Fruit fly (Drosophila melanogaster) whole organism, adult: Measurements from ENCODE around the gene Kdm5.

Experiments
- CG11617 ChIP-seq: fragments of 200-800 bp; sonication (Bioruptor generic); optimal IDR thresholded peaks from 2 replicates; lab custom pipeline; 2017; ENCODE audit warnings: mild to moderate bottlenecking, missing biosample characterization, missing genetic modification reagents, missing genetic modification characterization
- CG12768 ChIP-seq: fragments of 200-800 bp; sonication (Bioruptor generic); optimal IDR thresholded peaks from 2 replicates; lab custom pipeline; 2017; ENCODE audit warnings: missing biosample characterization, missing genetic modification characterization, mild to moderate bottlenecking, moderate library complexity, missing genetic modification reagents
- CG14711 ChIP-seq: fragments of 200-800 bp; sonication (Bioruptor generic); optimal IDR thresholded peaks from 2 replicates; lab custom pipeline; 2018; ENCODE audit warnings: missing biosample characterization, mild to moderate bottlenecking, missing genetic modification characterization, moderate library complexity
- CG1620 ChIP-seq: fragments of 200-800 bp; sonication (Bioruptor generic); optimal IDR thresholded peaks from 2 replicates; lab custom pipeline; 2016; ENCODE audit warnings: missing biosample characterization, missing genetic modification characterization
- CG33017 ChIP-seq: fragments of 200-800 bp; sonication (Bioruptor generic); optimal IDR thresholded peaks from 2 replicates; lab custom pipeline; 2018; ENCODE audit warnings: missing biosample characterization, mild to moderate bottlenecking, missing genetic modification characterization, moderate library complexity
- CG5204 ChIP-seq: fragments of 200-800 bp; sonication (Bioruptor generic); optimal IDR thresholded peaks from 2 replicates; lab custom pipeline; 2016; ENCODE audit warnings: missing biosample characterization, missing genetic modification characterization
- CG7045 ChIP-seq: fragments of 200-800 bp; sonication (Bioruptor generic); optimal IDR thresholded peaks from 2 replicates; lab custom pipeline; 2017; ENCODE audit warnings: missing biosample characterization, mild to moderate bottlenecking, missing genetic modification characterization
- CG7101 ChIP-seq: fragments of 200-800 bp; sonication (Bioruptor generic); optimal IDR thresholded peaks from 2 replicates; lab custom pipeline; 2018; ENCODE audit warnings: missing biosample characterization, mild to moderate bottlenecking, missing genetic modification characterization, moderate library complexity
- Clk ChIP-seq: fragments of 200-800 bp; sonication (Bioruptor generic); optimal IDR thresholded peaks from 2 replicates; lab custom pipeline; 2017; ENCODE audit warnings: missing biosample characterization, missing genetic modification characterization
- Crg-1 ChIP-seq: fragments of 200-800 bp; sonication (Bioruptor generic); optimal IDR thresholded peaks from 2 replicates; lab custom pipeline; 2016; ENCODE audit warnings: missing biosample characterization, missing genetic modification characterization
- Hr96 ChIP-seq: fragments of 200-800 bp; sonication (Bioruptor generic); optimal IDR thresholded peaks from 2 replicates; lab custom pipeline; 2016; ENCODE audit warnings: missing biosample characterization, missing genetic modification characterization
- Mnt ChIP-seq: fragments of 200-800 bp; sonication (Bioruptor generic); optimal IDR thresholded peaks from 2 replicates; lab custom pipeline; 2016; ENCODE audit warnings: missing biosample characterization, mild to moderate bottlenecking, missing genetic modification characterization
- bab1 ChIP-seq: fragments of 200-800 bp; sonication (Bioruptor generic); optimal IDR thresholded peaks from 3 replicates; lab custom pipeline; 2019; ENCODE audit warnings: missing biosample characterization, mild to moderate bottlenecking, missing genetic modification characterization, moderate library complexity
- cic ChIP-seq: fragments of 200-800 bp; sonication (Bioruptor generic); optimal IDR thresholded peaks from 2 replicates; lab custom pipeline; 2017; ENCODE audit warnings: missing biosample characterization, mild to moderate bottlenecking, missing genetic modification characterization, moderate library complexity
- cnc ChIP-seq, 2 experiments: fragments of >200 bp; optimal IDR thresholded peaks; 2 replicates each; lab custom pipeline; 2017
- kay ChIP-seq: fragments of 200-800 bp; sonication (Bioruptor generic); peaks from one replicate; lab custom pipeline; 2016; ENCODE audit warnings: missing biosample characterization, missing genetic modification characterization, borderline replicate concordance
- ovo ChIP-seq: fragments of 200-800 bp; sonication (Bioruptor generic); optimal IDR thresholded peaks from 2 replicates; lab custom pipeline; 2016; ENCODE audit warnings: missing biosample characterization, missing genetic modification characterization
- pad ChIP-seq: fragments of 200-800 bp; sonication (Bioruptor generic); optimal IDR thresholded peaks from 3 replicates; lab custom pipeline; 2017; ENCODE audit warnings: missing biosample characterization, missing genetic modification characterization, mild to moderate bottlenecking, moderate library complexity, missing genetic modification reagents
- tj ChIP-seq: fragments of 200-800 bp; sonication (Bioruptor generic); optimal IDR thresholded peaks from 3 replicates; lab custom pipeline; 2017; ENCODE audit warnings: missing biosample characterization, mild to moderate bottlenecking, missing genetic modification characterization, moderate library complexity
- toe ChIP-seq: fragments of 200-800 bp; sonication (Bioruptor generic); optimal IDR thresholded peaks from 2 replicates; lab custom pipeline; 2016; ENCODE audit warnings: missing biosample characterization, missing genetic modification characterization

Kdm5 gene

DNA sequence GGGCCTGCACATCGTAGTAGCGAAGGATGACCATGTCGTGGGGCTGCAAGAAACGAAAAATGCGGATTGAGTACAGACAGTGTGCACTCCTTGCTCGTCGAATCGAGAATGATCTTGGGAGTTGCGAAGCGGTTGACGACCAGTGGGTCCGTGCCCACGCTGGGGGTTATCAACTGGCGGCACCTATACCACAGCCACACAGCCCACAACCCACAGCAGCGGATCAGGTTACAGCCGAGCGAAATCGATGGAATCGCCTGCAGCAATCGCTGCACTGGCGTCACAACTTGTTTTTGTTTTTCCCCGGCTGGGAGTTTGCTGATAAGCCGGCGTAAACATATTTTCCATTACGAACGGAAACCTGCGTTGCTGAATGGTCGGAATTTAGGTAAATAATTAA, 46.2 kb upstream of the Kdm5 start:
- TF ChIP-seq pad (GFP tag; lab: Kevin White, UChicago) (no peak), Clk (no peak)

- TF ChIP-seq CG12768 (GFP tag; lab: Kevin White, UChicago) (peak; percentile 66), Clk (no peak), CG11617 (GFP tag; lab: Kevin White, UChicago) (peak; percentile 81), cnc (optimal IDR thresholded peaks at IDR 0.05; lab: Kevin White, UChicago) (peak in 1 of 2 experiments; percentile 17), Mnt (GFP tag; lab: Kevin White, UChicago) (peak; percentile 78), tj (GFP tag; lab: Kevin White, UChicago) (peak; percentile 73), bab1 (GFP tag; lab: Kevin White, UChicago) (peak; percentile 90), kay (GFP tag; lab: Kevin White, UChicago) (no peak), CG1620 (GFP tag; lab: Kevin White, UChicago) (no peak), CG5204 (GFP tag; lab: Kevin White, UChicago) (peak; percentile 49), CG14711 (tag; lab: Kevin White, UChicago) (peak; percentile 100), Crg-1 (GFP tag; lab: Kevin White, UChicago) (peak; percentile 66), CG7045 (peak; percentile 40), cic (GFP tag; lab: Kevin White, UChicago) (peak; percentile 36), CG7101 (peak; percentile 79), ovo (GFP tag; lab: Kevin White, UChicago) (peak; percentile 14), toe (GFP tag; lab: Kevin White, UChicago) (no peak), Hr96 (peak; percentile 47), CG33017 (tag; lab: Kevin White, UChicago) (peak; percentile 62), pad (GFP tag; lab: Kevin White, UChicago) (peak; percentile 35)
These were observed 38.5 kb upstream of the Kdm5 start, which contains the start of the genes CG9117 and CG31643 for dm6 chr2L:6037830-6038229. Gene CG9117 (minus strand): TSS chr2L:6037902. Gene CG31643 (plus strand): TSS chr2L:6038117.

- TF ChIP-seq CG1620 (GFP tag; lab: Kevin White, UChicago), result no peak
- no peak for TF ChIP-seq CG14711 (tag; lab: Kevin White, UChicago)
- no peak for TF ChIP-seq cnc (optimal IDR thresholded peaks at IDR 0.05; lab: Kevin White, UChicago)
- peak; percentile 56 for TF ChIP-seq bab1 (GFP tag; lab: Kevin White, UChicago)
- no peak for TF ChIP-seq CG33017 (tag; lab: Kevin White, UChicago)
- peak; percentile 39 for TF ChIP-seq tj (GFP tag; lab: Kevin White, UChicago)
These were observed 37.4 kb upstream of the Kdm5 start, which contains the start of gene mtm for dm6 chr2L:6036710-6037109. Gene mtm (minus strand): TSS chr2L:6037015.

- no peak for TF ChIP-seq cnc (optimal IDR thresholded peaks at IDR 0.05; lab: Kevin White, UChicago)
- no peak for TF ChIP-seq cic (GFP tag; lab: Kevin White, UChicago)
- TF ChIP-seq Clk, result no peak
- no peak for TF ChIP-seq bab1 (GFP tag; lab: Kevin White, UChicago)
- TF ChIP-seq Hr96, result no peak
- no peak for TF ChIP-seq CG7045
- TF ChIP-seq CG12768 (GFP tag; lab: Kevin White, UChicago), result no peak
- TF ChIP-seq tj (GFP tag; lab: Kevin White, UChicago), result no peak
- no peak for TF ChIP-seq CG33017 (tag; lab: Kevin White, UChicago)
- no peak for TF ChIP-seq CG1620 (GFP tag; lab: Kevin White, UChicago)
- TF ChIP-seq ovo (GFP tag; lab: Kevin White, UChicago), result no peak
- TF ChIP-seq kay (GFP tag; lab: Kevin White, UChicago), result no peak
- TF ChIP-seq CG11617 (GFP tag; lab: Kevin White, UChicago), result no peak
- no peak for TF ChIP-seq Crg-1 (GFP tag; lab: Kevin White, UChicago)
These were observed 35.9 kb upstream of the Kdm5 start for dm6 chr2L:6035155-6035554.

DNA sequence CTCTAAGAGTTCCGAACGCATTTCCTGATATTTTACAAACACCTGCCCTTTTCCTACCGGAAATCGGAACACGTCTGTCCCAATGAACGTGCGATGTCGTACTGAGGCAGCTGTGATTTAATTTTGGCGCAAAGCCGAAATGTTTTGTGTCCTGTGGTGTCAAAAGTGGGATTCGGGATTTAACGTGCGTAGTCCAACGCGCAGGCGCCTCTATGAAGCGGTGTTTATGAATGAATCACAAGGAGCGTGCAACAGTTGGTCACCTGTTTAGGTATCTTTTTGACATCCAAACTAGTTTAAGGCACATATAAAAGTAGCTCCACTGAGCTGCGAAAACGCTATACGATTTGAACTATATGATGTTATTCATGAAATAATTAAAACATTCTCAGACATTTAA, 35.0 kb upstream of the Kdm5 start, which contains the start of gene CG9109:
CG9109 (minus strand) TSS at position 80 of the 400 bp plus-strand sequence.
- no peak for TF ChIP-seq CG11617 (GFP tag; lab: Kevin White, UChicago)
- no peak for TF ChIP-seq CG12768 (GFP tag; lab: Kevin White, UChicago)
- no peak for TF ChIP-seq Crg-1 (GFP tag; lab: Kevin White, UChicago)
- no peak for TF ChIP-seq cnc (optimal IDR thresholded peaks at IDR 0.05; lab: Kevin White, UChicago)
- TF ChIP-seq cic (GFP tag; lab: Kevin White, UChicago), result no peak

dm6 chr2L:6031838-6032237, 32.5 kb upstream of the Kdm5 start:
- TF ChIP-seq cnc (optimal IDR thresholded peaks at IDR 0.05; lab: Kevin White, UChicago), result no peak
- TF ChIP-seq kay (GFP tag; lab: Kevin White, UChicago), result no peak

DNA sequence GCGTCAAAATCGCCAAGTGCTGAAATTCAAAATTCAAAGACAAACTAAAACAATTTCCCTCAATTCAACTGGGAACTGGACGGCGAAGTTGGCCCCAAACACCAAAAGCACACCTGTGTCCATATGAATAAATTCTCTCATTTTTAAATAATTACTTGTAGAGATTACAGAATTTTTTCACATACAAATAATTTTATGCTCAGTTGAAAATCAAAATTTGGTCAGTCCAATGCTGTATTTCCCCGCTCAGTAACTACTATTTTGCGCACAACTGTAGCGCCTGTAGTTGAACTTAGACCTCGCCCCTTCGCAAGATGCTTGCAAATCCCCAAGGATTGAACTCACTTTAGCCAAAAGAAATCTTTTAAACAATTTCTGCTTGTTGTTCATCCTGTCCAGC, 29.4 kb upstream of the Kdm5 start:
- no peak for TF ChIP-seq ovo (GFP tag; lab: Kevin White, UChicago)
- TF ChIP-seq kay (GFP tag; lab: Kevin White, UChicago), result no peak
- no peak for TF ChIP-seq CG7045
- TF ChIP-seq Mnt (GFP tag; lab: Kevin White, UChicago), result no peak
- TF ChIP-seq CG33017 (tag; lab: Kevin White, UChicago), result no peak
- no peak for TF ChIP-seq CG12768 (GFP tag; lab: Kevin White, UChicago)
- no peak for TF ChIP-seq CG14711 (tag; lab: Kevin White, UChicago)
- no peak for TF ChIP-seq cic (GFP tag; lab: Kevin White, UChicago)
- TF ChIP-seq Hr96, result no peak
- TF ChIP-seq toe (GFP tag; lab: Kevin White, UChicago), result no peak
